Worm (Caenorhabditis elegans) whole organism, young adult: Measurements from ENCODE around the gene pcf-11.

ENCODE experiments used
- B0035.1 ChIP-seq: sonication (generic microtip); optimal IDR thresholded peaks from 2 replicates; lab custom pipeline; 2016; ENCODE audit warnings: missing genetic modification characterization, mild to moderate bottlenecking, missing compliant biosample characterization, missing genotype, missing genetic modification reagents
- D2030.7 ChIP-seq: fragments of 200-800 bp; sonication (Bioruptor generic); IDR thresholded peaks from 2 replicates; pipeline ENCODE4 v1.3.6; 2022; ENCODE audit warnings: missing genetic modification reagents, missing genetic modification characterization, missing compliant biosample characterization
- F22D6.2 ChIP-seq: sonication (generic microtip); optimal IDR thresholded peaks from 2 replicates; lab custom pipeline; 2016; ENCODE audit warnings: mild to moderate bottlenecking, missing genetic modification characterization, missing compliant biosample characterization
- F39B2.1 ChIP-seq: fragments of 200-800 bp; sonication (Bioruptor generic); IDR thresholded peaks from 2 replicates; pipeline ENCODE4 v1.3.6; 2022; ENCODE audit warnings: missing genetic modification reagents, missing genetic modification characterization, missing compliant biosample characterization
- F55B11.4 ChIP-seq: sonication (generic microtip); optimal IDR thresholded peaks from 2 replicates; lab custom pipeline; 2016; ENCODE audit warnings: missing compliant biosample characterization, missing genetic modification characterization, borderline replicate concordance; ENCODE audit not compliant: insufficient read depth
- Y53G8AR.9 ChIP-seq: fragments of 200-800 bp; sonication (Bioruptor generic); conservative IDR thresholded peaks from 2 replicates; pipeline ENCODE4 v1.3.6; 2022; ENCODE audit warnings: missing genetic modification reagents, missing genetic modification characterization, missing compliant biosample characterization
- Y56A3A.18 ChIP-seq: fragments of 200-800 bp; sonication (Bioruptor generic); IDR thresholded peaks from 2 replicates; pipeline ENCODE4 v1.3.6; 2022; ENCODE audit warnings: missing genetic modification reagents, missing genetic modification characterization, missing compliant biosample characterization
- attf-5 ChIP-seq: fragments of 200-800 bp; sonication (Bioruptor generic); optimal IDR thresholded peaks from 2 replicates; lab custom pipeline; 2018; ENCODE audit warnings: mild to moderate bottlenecking, missing genetic modification characterization, missing compliant biosample characterization
- cebp-1 ChIP-seq, 2 experiments: fragments of 200-800 bp in 1 of 2; sonication (Bioruptor generic) in 1 of 2; sonication (generic microtip) in 1 of 2; IDR thresholded peaks in 1 of 2; optimal IDR thresholded peaks in 1 of 2; 2 replicates each; pipeline versions ENCODE4 v1.3.6 to Lab custom; 2017 to 2022; ENCODE audit warnings: missing compliant biosample characterization in 2 of 2, missing genetic modification characterization in 2 of 2, mild to moderate bottlenecking in 1 of 2, missing genetic modification reagents in 1 of 2, moderate library complexity in 1 of 2
- chd-7 ChIP-seq: sonication (generic microtip); optimal IDR thresholded peaks from 2 replicates; lab custom pipeline; 2016; ENCODE audit warnings: mild to moderate bottlenecking, missing genetic modification characterization, moderate library complexity, missing compliant biosample characterization
- dox-1 ChIP-seq: fragments of 200-800 bp; sonication (Bioruptor generic); IDR thresholded peaks from 2 replicates; pipeline ENCODE4 v1.3.6; 2022; ENCODE audit warnings: missing genetic modification reagents, missing genetic modification characterization, missing compliant biosample characterization
- dpff-1 ChIP-seq: sonication (generic microtip); optimal IDR thresholded peaks from 2 replicates; lab custom pipeline; 2017; ENCODE audit warnings: mild to moderate bottlenecking, missing genetic modification characterization, missing compliant biosample characterization
- hlh-26 ChIP-seq: fragments of 200-800 bp; sonication (Bioruptor generic); conservative IDR thresholded peaks from 2 replicates; pipeline ENCODE4 v1.3.6; 2022; ENCODE audit warnings: missing genetic modification reagents, missing genetic modification characterization, missing compliant biosample characterization
- let-607 ChIP-seq, 2 experiments: fragments of 200-800 bp in 1 of 2; sonication (Bioruptor generic) in 1 of 2; sonication (generic microtip) in 1 of 2; optimal IDR thresholded peaks; 2 replicates each; lab custom pipeline; 2016 to 2018; ENCODE audit warnings: mild to moderate bottlenecking in 2 of 2, missing compliant biosample characterization in 2 of 2, missing genetic modification characterization in 2 of 2, moderate library complexity in 2 of 2, missing genotype in 1 of 2
- lin-35 ChIP-seq, 3 experiments: fragments of 150-350 bp in 2 of 3; sonication (generic microtip) in 1 of 3; optimal IDR thresholded peaks; 2 replicates each; lab custom pipeline; 2014 to 2018; ENCODE audit warnings: missing biosample characterization in 3 of 3, missing genetic modification characterization in 3 of 3, missing genetic modification reagents in 3 of 3
- lin-40 ChIP-seq: sonication (generic microtip); optimal IDR thresholded peaks from 2 replicates; lab custom pipeline; 2016; ENCODE audit warnings: missing genetic modification characterization, mild to moderate bottlenecking, missing compliant biosample characterization, missing genotype, missing genetic modification reagents
- snpc-3.4 ChIP-seq: sonication (generic microtip); optimal IDR thresholded peaks from 2 replicates; lab custom pipeline; 2017; ENCODE audit warnings: missing genetic modification characterization, mild to moderate bottlenecking, missing compliant biosample characterization, antibody characterized with exemption, moderate library complexity, missing genotype, missing genetic modification reagents
- snpc-4 ChIP-seq, 5 experiments: fragments of 150-350 bp in 1 of 5; sonication (generic microtip) in 4 of 5; optimal IDR thresholded peaks; 2 replicates each; lab custom pipeline; 2014 to 2018; ENCODE audit warnings: missing genetic modification characterization in 5 of 5, missing biosample characterization in 3 of 5, antibody characterized with exemption in 2 of 5, mild to moderate bottlenecking in 2 of 5, missing compliant biosample characterization in 2 of 5, missing genotype in 2 of 5, moderate library complexity in 2 of 5, missing genetic modification reagents in 1 of 5
- somi-1 ChIP-seq: fragments of 200-800 bp; sonication (Bioruptor generic); optimal IDR thresholded peaks from 2 replicates; lab custom pipeline; 2018; ENCODE audit warnings: mild to moderate bottlenecking, missing genetic modification characterization, missing compliant biosample characterization
- tbp1 ChIP-seq: fragments of 200-800 bp; sonication (Bioruptor generic); optimal IDR thresholded peaks from 2 replicates; lab custom pipeline; 2018; ENCODE audit warnings: mild to moderate bottlenecking, missing genetic modification characterization, missing compliant biosample characterization
- tlf-1 ChIP-seq: fragments of 200-800 bp; sonication (Bioruptor generic); optimal IDR thresholded peaks from 2 replicates; lab custom pipeline; 2018; ENCODE audit warnings: mild to moderate bottlenecking, missing genetic modification characterization, missing compliant biosample characterization
- zim-3 ChIP-seq: sonication (generic microtip); optimal IDR thresholded peaks from 2 replicates; lab custom pipeline; 2017; ENCODE audit warnings: mild to moderate bottlenecking, missing genetic modification characterization, moderate library complexity, missing compliant biosample characterization
- ztf-22 ChIP-seq: fragments of 200-800 bp; sonication (Bioruptor generic); optimal IDR thresholded peaks from 2 replicates; lab custom pipeline; 2018; ENCODE audit warnings: mild to moderate bottlenecking, missing genetic modification characterization, moderate library complexity, missing compliant biosample characterization
- ztf-26 ChIP-seq: sonication (generic microtip); optimal IDR thresholded peaks from 2 replicates; lab custom pipeline; 2017; ENCODE audit warnings: missing genetic modification characterization, missing compliant biosample characterization

The pcf-11 gene

ce11 chrIII:5078062-5078461 lies 53.3 kb downstream of the pcf-11 start (continued):
- TF ChIP-seq lin-35 (GFP tag; optimal IDR thresholded peaks at IDR 0.05; lab: Kevin White, UChicago): peak in 1 of 3 experiments; percentile 14
- TF ChIP-seq somi-1 (GFP tag; lab: Kevin White, UChicago): peak; percentile 85
- TF ChIP-seq snpc-4 (GFP tag; optimal IDR thresholded peaks at IDR 0.05; lab: Kevin White, UChicago): no peak
- peak in 3 of 4 experiments; percentile 32 to 63 (median 51) for TF ChIP-seq snpc-4 (tag; optimal IDR thresholded peaks at IDR 0.05; lab: Kevin White, UChicago)
- 0 out of 2 replicates have a peak, but pooled peaks have one; percentile 44 for TF ChIP-seq Y53G8AR.9 (GFP tag; lab: Robert Waterston, UW)
- TF ChIP-seq zim-3 (tag; lab: Kevin White, UChicago): no peak
- no peak for TF ChIP-seq F55B11.4 (tag; lab: Kevin White, UChicago)
- no peak for TF ChIP-seq Y56A3A.18 (GFP tag; lab: Robert Waterston, UW)
- no peak for TF ChIP-seq hlh-26
- no peak for TF ChIP-seq D2030.7 (GFP tag; lab: Robert Waterston, UW)
- peak; percentile 43 for TF ChIP-seq tbp1
- no peak for TF ChIP-seq F39B2.1 (GFP tag; lab: Robert Waterston, UW)
- TF ChIP-seq cebp-1 (GFP tag; IDR thresholded peaks at IDR 0.05; lab: Robert Waterston, UW): peak; percentile 33; the same call in 1 of the 2 replicates
- TF ChIP-seq cebp-1 (tag; optimal IDR thresholded peaks at IDR 0.05; lab: Kevin White, UChicago): peak; percentile 61
- peak; percentile 76 for TF ChIP-seq F22D6.2 (tag; lab: Kevin White, UChicago)
- TF ChIP-seq ztf-26 (tag; lab: Kevin White, UChicago): peak; percentile 56
- TF ChIP-seq ztf-22 (GFP tag; lab: Kevin White, UChicago): no peak
- peak; percentile 18 for TF ChIP-seq tlf-1 (GFP tag; lab: Kevin White, UChicago)
- TF ChIP-seq lin-40 (tag; lab: Kevin White, UChicago): peak; percentile 74
- TF ChIP-seq B0035.1 (tag; lab: Kevin White, UChicago): no peak
- TF ChIP-seq dpff-1: no peak
- TF ChIP-seq attf-5 (GFP tag; lab: Kevin White, UChicago): peak; percentile 45
- TF ChIP-seq chd-7 (tag; lab: Kevin White, UChicago): no peak
- TF ChIP-seq dox-1: peak; percentile 21; the same call in 1 of the 2 replicates
- TF ChIP-seq snpc-3.4: no peak
- peak in 1 of 2 experiments; percentile 36 for TF ChIP-seq let-607 (tag; optimal IDR thresholded peaks at IDR 0.05; lab: Kevin White, UChicago)
